Fruit fly (Drosophila melanogaster) whole organism, adult: Measurements from ENCODE around the gene CG31542.

ENCODE experiments used
- CG11617 ChIP-seq: fragments of 200-800 bp; sonication (Bioruptor generic); optimal IDR thresholded peaks from 2 replicates; lab custom pipeline; 2017; ENCODE audit warnings: mild to moderate bottlenecking, missing biosample characterization, missing genetic modification reagents, missing genetic modification characterization
- CG12768 ChIP-seq: fragments of 200-800 bp; sonication (Bioruptor generic); optimal IDR thresholded peaks from 2 replicates; lab custom pipeline; 2017; ENCODE audit warnings: missing biosample characterization, missing genetic modification characterization, mild to moderate bottlenecking, moderate library complexity, missing genetic modification reagents
- CG14711 ChIP-seq: fragments of 200-800 bp; sonication (Bioruptor generic); optimal IDR thresholded peaks from 2 replicates; lab custom pipeline; 2018; ENCODE audit warnings: missing biosample characterization, mild to moderate bottlenecking, missing genetic modification characterization, moderate library complexity
- CG1620 ChIP-seq: fragments of 200-800 bp; sonication (Bioruptor generic); optimal IDR thresholded peaks from 2 replicates; lab custom pipeline; 2016; ENCODE audit warnings: missing biosample characterization, missing genetic modification characterization
- CG33017 ChIP-seq: fragments of 200-800 bp; sonication (Bioruptor generic); optimal IDR thresholded peaks from 2 replicates; lab custom pipeline; 2018; ENCODE audit warnings: missing biosample characterization, mild to moderate bottlenecking, missing genetic modification characterization, moderate library complexity
- CG5204 ChIP-seq: fragments of 200-800 bp; sonication (Bioruptor generic); optimal IDR thresholded peaks from 2 replicates; lab custom pipeline; 2016; ENCODE audit warnings: missing biosample characterization, missing genetic modification characterization
- CG7045 ChIP-seq: fragments of 200-800 bp; sonication (Bioruptor generic); optimal IDR thresholded peaks from 2 replicates; lab custom pipeline; 2017; ENCODE audit warnings: missing biosample characterization, mild to moderate bottlenecking, missing genetic modification characterization
- CG7101 ChIP-seq: fragments of 200-800 bp; sonication (Bioruptor generic); optimal IDR thresholded peaks from 2 replicates; lab custom pipeline; 2018; ENCODE audit warnings: missing biosample characterization, mild to moderate bottlenecking, missing genetic modification characterization, moderate library complexity
- Clk ChIP-seq: fragments of 200-800 bp; sonication (Bioruptor generic); optimal IDR thresholded peaks from 2 replicates; lab custom pipeline; 2017; ENCODE audit warnings: missing biosample characterization, missing genetic modification characterization
- Crg-1 ChIP-seq: fragments of 200-800 bp; sonication (Bioruptor generic); optimal IDR thresholded peaks from 2 replicates; lab custom pipeline; 2016; ENCODE audit warnings: missing biosample characterization, missing genetic modification characterization
- Hr96 ChIP-seq: fragments of 200-800 bp; sonication (Bioruptor generic); optimal IDR thresholded peaks from 2 replicates; lab custom pipeline; 2016; ENCODE audit warnings: missing biosample characterization, missing genetic modification characterization
- Mnt ChIP-seq: fragments of 200-800 bp; sonication (Bioruptor generic); optimal IDR thresholded peaks from 2 replicates; lab custom pipeline; 2016; ENCODE audit warnings: missing biosample characterization, mild to moderate bottlenecking, missing genetic modification characterization
- bab1 ChIP-seq: fragments of 200-800 bp; sonication (Bioruptor generic); optimal IDR thresholded peaks from 3 replicates; lab custom pipeline; 2019; ENCODE audit warnings: missing biosample characterization, mild to moderate bottlenecking, missing genetic modification characterization, moderate library complexity
- cic ChIP-seq: fragments of 200-800 bp; sonication (Bioruptor generic); optimal IDR thresholded peaks from 2 replicates; lab custom pipeline; 2017; ENCODE audit warnings: missing biosample characterization, mild to moderate bottlenecking, missing genetic modification characterization, moderate library complexity
- cnc ChIP-seq, 2 experiments: fragments of >200 bp; optimal IDR thresholded peaks; 2 replicates each; lab custom pipeline; 2017
- kay ChIP-seq: fragments of 200-800 bp; sonication (Bioruptor generic); peaks from one replicate; lab custom pipeline; 2016; ENCODE audit warnings: missing biosample characterization, missing genetic modification characterization, borderline replicate concordance
- ovo ChIP-seq: fragments of 200-800 bp; sonication (Bioruptor generic); optimal IDR thresholded peaks from 2 replicates; lab custom pipeline; 2016; ENCODE audit warnings: missing biosample characterization, missing genetic modification characterization
- pad ChIP-seq: fragments of 200-800 bp; sonication (Bioruptor generic); optimal IDR thresholded peaks from 3 replicates; lab custom pipeline; 2017; ENCODE audit warnings: missing biosample characterization, missing genetic modification characterization, mild to moderate bottlenecking, moderate library complexity, missing genetic modification reagents
- tj ChIP-seq: fragments of 200-800 bp; sonication (Bioruptor generic); optimal IDR thresholded peaks from 3 replicates; lab custom pipeline; 2017; ENCODE audit warnings: missing biosample characterization, mild to moderate bottlenecking, missing genetic modification characterization, moderate library complexity
- toe ChIP-seq: fragments of 200-800 bp; sonication (Bioruptor generic); optimal IDR thresholded peaks from 2 replicates; lab custom pipeline; 2016; ENCODE audit warnings: missing biosample characterization, missing genetic modification characterization

CG31542 gene

dm6 chr3R:5369490-5370001 is at the start of gene CG31542, which contains the start of gene CG34277:
Gene CG31542, plus strand, starts transcription at chr3R:5369540.
Gene CG34277, plus strand, starts transcription at chr3R:5369540.
- TF ChIP-seq CG5204 (GFP tag; lab: Kevin White, UChicago) (no peak), toe (GFP tag; lab: Kevin White, UChicago) (no peak), tj (GFP tag; lab: Kevin White, UChicago) (no peak), CG7101 (no peak), Mnt (GFP tag; lab: Kevin White, UChicago) (no peak), pad (no peak), cic (GFP tag; lab: Kevin White, UChicago) (no peak), Hr96 (GFP tag; lab: Kevin White, UChicago) (no peak), Crg-1 (GFP tag; lab: Kevin White, UChicago) (no peak)

dm6 chr3R:5320672-5321071 is 48.7 kb upstream of the CG31542 start:
- no peak for TF ChIP-seq ovo (GFP tag; lab: Kevin White, UChicago)
- no peak for TF ChIP-seq Clk
- no peak for TF ChIP-seq CG5204 (GFP tag; lab: Kevin White, UChicago)
- no peak for TF ChIP-seq toe (GFP tag; lab: Kevin White, UChicago)
- no peak for TF ChIP-seq cnc (optimal IDR thresholded peaks at IDR 0.05; lab: Kevin White, UChicago)
- no peak for TF ChIP-seq bab1
- TF ChIP-seq CG12768 (GFP tag; lab: Kevin White, UChicago), result no peak
- TF ChIP-seq CG1620 (GFP tag; lab: Kevin White, UChicago), result no peak
- TF ChIP-seq CG33017 (tag; lab: Kevin White, UChicago), result no peak
- no peak for TF ChIP-seq pad

DNA sequence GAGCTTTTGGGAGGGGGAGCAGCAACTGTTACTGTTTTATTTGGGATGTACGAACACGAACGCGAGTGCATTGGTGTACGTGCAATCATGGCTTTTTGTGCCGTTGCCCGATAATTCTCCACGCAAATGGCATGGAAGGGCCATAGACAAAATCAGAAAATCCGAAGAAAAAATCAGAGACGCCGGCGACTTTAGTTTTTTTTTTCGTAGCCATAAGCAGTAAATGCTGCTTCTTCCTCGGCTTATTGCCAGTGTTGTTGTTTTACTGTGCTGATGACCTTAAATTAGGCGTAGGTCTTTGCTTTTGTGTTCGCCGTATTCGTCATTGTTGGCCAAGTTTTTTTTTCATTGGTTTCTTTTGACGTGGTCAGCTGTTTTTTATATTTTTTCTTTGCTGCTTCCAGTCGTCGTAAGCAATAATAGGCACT is 47.1 kb upstream of the CG31542 start:
- TF ChIP-seq tj (GFP tag; lab: Kevin White, UChicago), result peak; percentile 90
- no peak for TF ChIP-seq kay
- no peak for TF ChIP-seq CG1620 (GFP tag; lab: Kevin White, UChicago)
- peak; percentile 98 for TF ChIP-seq pad
- TF ChIP-seq ovo (GFP tag; lab: Kevin White, UChicago), result no peak
- TF ChIP-seq cnc (optimal IDR thresholded peaks at IDR 0.05; lab: Kevin White, UChicago), result no peak
- TF ChIP-seq CG5204 (GFP tag; lab: Kevin White, UChicago), result no peak
- no peak for TF ChIP-seq CG7045 (GFP tag; lab: Kevin White, UChicago)
- no peak for TF ChIP-seq CG7101
- TF ChIP-seq Hr96 (GFP tag; lab: Kevin White, UChicago), result no peak
- no peak for TF ChIP-seq CG14711 (tag; lab: Kevin White, UChicago)
- TF ChIP-seq Mnt (GFP tag; lab: Kevin White, UChicago), result no peak
- TF ChIP-seq bab1, result peak; percentile 5
- no peak for TF ChIP-seq cic (GFP tag; lab: Kevin White, UChicago)
- no peak for TF ChIP-seq Clk

- TF ChIP-seq tj (GFP tag; lab: Kevin White, UChicago) (peak; percentile 15), bab1 (peak; percentile 21), kay (no peak), Mnt (GFP tag; lab: Kevin White, UChicago) (peak; percentile 15)
These were observed 45.4 kb upstream of the CG31542 start for dm6 chr3R:5323741-5324538.

- no peak for TF ChIP-seq Crg-1 (GFP tag; lab: Kevin White, UChicago)
- no peak for TF ChIP-seq bab1
- TF ChIP-seq Hr96 (GFP tag; lab: Kevin White, UChicago), result no peak
- no peak for TF ChIP-seq tj (GFP tag; lab: Kevin White, UChicago)
- TF ChIP-seq toe (GFP tag; lab: Kevin White, UChicago), result no peak
- no peak for TF ChIP-seq CG7045 (GFP tag; lab: Kevin White, UChicago)
- TF ChIP-seq Clk, result no peak
- no peak for TF ChIP-seq CG14711 (tag; lab: Kevin White, UChicago)
- no peak for TF ChIP-seq CG1620 (GFP tag; lab: Kevin White, UChicago)
- TF ChIP-seq pad, result no peak
- no peak for TF ChIP-seq CG7101
- TF ChIP-seq CG5204 (GFP tag; lab: Kevin White, UChicago), result no peak
- no peak for TF ChIP-seq CG11617
- no peak for TF ChIP-seq ovo (GFP tag; lab: Kevin White, UChicago)
- TF ChIP-seq Mnt (GFP tag; lab: Kevin White, UChicago), result no peak
- TF ChIP-seq CG12768 (GFP tag; lab: Kevin White, UChicago), result no peak
- TF ChIP-seq CG33017 (tag; lab: Kevin White, UChicago), result no peak
- no peak for TF ChIP-seq cnc (optimal IDR thresholded peaks at IDR 0.05; lab: Kevin White, UChicago)
- TF ChIP-seq kay, result no peak
These were observed 43.2 kb upstream of the CG31542 start for dm6 chr3R:5326166-5326565.

- TF ChIP-seq CG14711 (tag; lab: Kevin White, UChicago) (no peak), pad (no peak), CG33017 (tag; lab: Kevin White, UChicago) (no peak)
These were observed 41.4 kb upstream of the CG31542 start for dm6 chr3R:5327911-5328310.

DNA sequence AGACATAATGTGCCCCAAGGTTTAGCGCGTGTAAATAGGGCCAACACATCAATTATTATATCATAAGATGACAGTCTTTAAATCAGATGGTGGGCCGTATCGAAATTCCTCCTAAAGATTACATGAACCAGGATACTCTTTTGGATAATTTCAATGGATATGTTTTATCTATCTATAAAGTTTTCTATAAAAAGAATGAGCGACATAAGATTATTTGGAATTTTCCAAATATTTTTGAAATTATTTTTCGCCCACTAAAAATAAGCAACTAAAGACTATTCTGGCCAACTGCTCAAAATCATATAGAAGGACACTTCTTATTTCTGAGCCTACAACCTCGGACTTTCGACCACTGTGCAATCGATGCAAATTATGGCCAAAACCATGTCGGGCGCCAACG is 39.0 kb upstream of the CG31542 start:
- TF ChIP-seq CG7045 (GFP tag; lab: Kevin White, UChicago) (no peak), Crg-1 (GFP tag; lab: Kevin White, UChicago) (no peak), ovo (GFP tag; lab: Kevin White, UChicago) (no peak), CG1620 (GFP tag; lab: Kevin White, UChicago) (no peak), CG12768 (GFP tag; lab: Kevin White, UChicago) (no peak), cnc (optimal IDR thresholded peaks at IDR 0.05; lab: Kevin White, UChicago) (no peak), CG7101 (no peak), CG33017 (tag; lab: Kevin White, UChicago) (no peak), Clk (no peak), tj (GFP tag; lab: Kevin White, UChicago) (no peak), kay (no peak), Hr96 (GFP tag; lab: Kevin White, UChicago) (no peak), cic (GFP tag; lab: Kevin White, UChicago) (no peak), CG14711 (tag; lab: Kevin White, UChicago) (no peak)
